Worm (Caenorhabditis elegans) whole organism, dauer: ENCODE data around the gene dyf-13.

Experiments
- unc-62 ChIP-seq: sonication (generic microtip); optimal IDR thresholded peaks from 2 replicates; lab custom pipeline; 2017; ENCODE audit warnings: missing biosample characterization, missing genetic modification reagents, missing genetic modification characterization

The dyf-13 gene

ce11 chrII:7146240-7146639, 24.9 kb downstream of the dyf-13 start:
- TF ChIP-seq unc-62 (GFP tag; lab: Kevin White, UChicago), result no peak

ce11 chrII:7144307-7144706, 26.8 kb downstream of the dyf-13 start, which contains the start of gene npr-31:
Gene npr-31 (plus strand): TSS chrII:7144607.
- no peak for TF ChIP-seq unc-62 (GFP tag; lab: Kevin White, UChicago)

ce11 chrII:7139064-7139463, 32.1 kb downstream of the dyf-13 start:
- TF ChIP-seq unc-62 (GFP tag; lab: Kevin White, UChicago), result no peak

ce11 chrII:7131871-7132693, 39.1 kb downstream of the dyf-13 start, which contains the start of the genes T07F8.4 and gld-3:
Gene T07F8.4 (minus strand): TSS chrII:7132032.
Gene gld-3 (plus strand): TSS chrII:7132643.
- TF ChIP-seq unc-62 (GFP tag; lab: Kevin White, UChicago), result no peak

- TF ChIP-seq unc-62 (GFP tag; lab: Kevin White, UChicago), result no peak
Observed at ce11 chrII:7126457-7126856, 44.7 kb downstream of the dyf-13 start, which contains the start of gene F10E7.1. Gene F10E7.1 (plus strand): TSS chrII:7126757.

ce11 chrII:7122661-7123418, 48.3 kb downstream of the dyf-13 start, which contains the start of gene F10E7.11:
Gene F10E7.11 (minus strand): TSS chrII:7122892.
- no peak for TF ChIP-seq unc-62 (GFP tag; lab: Kevin White, UChicago)

ce11 chrII:7121762-7122292, 49.3 kb downstream of the dyf-13 start, which contains the start of gene F10E7.2:
Gene F10E7.2 (plus strand): TSS chrII:7122242.
- no peak for TF ChIP-seq unc-62 (GFP tag; lab: Kevin White, UChicago)

ce11 chrII:7119525-7119924, 51.6 kb downstream of the dyf-13 start:
- TF ChIP-seq unc-62 (GFP tag; lab: Kevin White, UChicago), result no peak
